Fruit fly (Drosophila melanogaster) whole organism, embryonic: ENCODE data around the gene dls.

Source experiments
- ATbp ChIP-seq: fragments of 200-800 bp; sonication (Bioruptor generic); optimal IDR thresholded peaks from 2 replicates; lab custom pipeline; 2017; ENCODE audit warnings: missing biosample characterization, mild to moderate bottlenecking, missing genetic modification characterization, missing genetic modification reagents
- B-H1 ChIP-seq: fragments of 200-800 bp; sonication (Bioruptor generic); IDR thresholded peaks from 3 replicates; pipeline ENCODE4 v1.3.6; 2022; ENCODE audit warnings: missing biosample characterization, missing genetic modification characterization
- CG10147 ChIP-seq: fragments of 200-800 bp; sonication (Bioruptor generic); optimal IDR thresholded peaks from 2 replicates; lab custom pipeline; 2019; ENCODE audit warnings: missing biosample characterization, mild to moderate bottlenecking, missing genetic modification characterization, moderate library complexity
- CG11085 ChIP-seq: fragments of 200-800 bp; sonication (Bioruptor generic); IDR thresholded peaks from 2 replicates; pipeline ENCODE4 v1.3.6; 2022; ENCODE audit warnings: missing biosample characterization, missing genetic modification characterization
- CG11504 ChIP-seq: fragments of 200-800 bp; sonication (Bioruptor generic); optimal IDR thresholded peaks from 3 replicates; lab custom pipeline; 2019; ENCODE audit warnings: missing biosample characterization, mild to moderate bottlenecking, missing genetic modification characterization, moderate library complexity
- CG14441 ChIP-seq: fragments of 200-800 bp; sonication (Bioruptor generic); IDR thresholded peaks from 2 replicates; pipeline ENCODE4 v1.3.6; 2022; ENCODE audit warnings: missing biosample characterization, missing genetic modification characterization
- CG14710 ChIP-seq: fragments of 200-800 bp; sonication (Bioruptor generic); optimal IDR thresholded peaks from 3 replicates; lab custom pipeline; 2019; ENCODE audit warnings: missing biosample characterization, mild to moderate bottlenecking, missing genetic modification characterization, moderate library complexity
- CG17361 ChIP-seq: fragments of 200-800 bp; sonication (Bioruptor generic); IDR thresholded peaks from 3 replicates; pipeline ENCODE4 v1.3.6; 2022; ENCODE audit warnings: missing biosample characterization, missing genetic modification characterization
- CG17612 ChIP-seq: fragments of 200-800 bp; sonication (Bioruptor generic); IDR thresholded peaks from 2 replicates; pipeline ENCODE4 v1.3.6; 2022; ENCODE audit warnings: missing biosample characterization, missing genetic modification characterization
- CG2202 ChIP-seq: fragments of 200-800 bp; sonication (Bioruptor generic); optimal IDR thresholded peaks from 2 replicates; lab custom pipeline; 2018; ENCODE audit warnings: missing biosample characterization, mild to moderate bottlenecking, missing genetic modification characterization
- CG2678 ChIP-seq: fragments of 200-800 bp; sonication (Bioruptor generic); optimal IDR thresholded peaks from 3 replicates; lab custom pipeline; 2019; ENCODE audit warnings: missing biosample characterization, mild to moderate bottlenecking, missing genetic modification characterization, moderate library complexity
- CG2889 ChIP-seq: fragments of 200-800 bp; sonication (Bioruptor generic); IDR thresholded peaks from 3 replicates; pipeline ENCODE4 v1.3.6; 2022; ENCODE audit warnings: missing biosample characterization, missing genetic modification characterization
- CG32767 ChIP-seq: fragments of 200-800 bp; sonication (Bioruptor generic); IDR thresholded peaks from 2 replicates; pipeline ENCODE4 v1.3.6; 2022; ENCODE audit warnings: missing biosample characterization, missing genetic modification characterization
- CG3726 ChIP-seq: fragments of 200-800 bp; sonication (Bioruptor generic); IDR thresholded peaks from 3 replicates; pipeline ENCODE4, ENCODE4 v1.3.6; 2022; ENCODE audit warnings: missing biosample characterization, missing genetic modification characterization
- CG4282 ChIP-seq: fragments of 200-800 bp; sonication (Bioruptor generic); optimal IDR thresholded peaks from 2 replicates; lab custom pipeline; 2016; ENCODE audit warnings: missing biosample characterization, missing genetic modification characterization
- CG6791 ChIP-seq: fragments of 200-800 bp; sonication (Bioruptor generic); IDR thresholded peaks from 3 replicates; pipeline ENCODE4 v1.3.6; 2022; ENCODE audit warnings: missing biosample characterization, missing genetic modification characterization; ENCODE audit not compliant: partially characterized antibody
- CG7271 ChIP-seq: fragments of 200-800 bp; sonication (Bioruptor generic); optimal IDR thresholded peaks from 2 replicates; lab custom pipeline; 2018; ENCODE audit warnings: missing biosample characterization, mild to moderate bottlenecking, missing genetic modification characterization, moderate library complexity
- CG7556 ChIP-seq: fragments of 200-800 bp; sonication (Bioruptor generic); optimal IDR thresholded peaks from 2 replicates; lab custom pipeline; 2017; ENCODE audit warnings: missing biosample characterization, mild to moderate bottlenecking, missing genetic modification characterization
- CG8765 ChIP-seq: fragments of 200-800 bp; sonication (Bioruptor generic); IDR thresholded peaks from 2 replicates; pipeline ENCODE4 v1.3.6; 2022; ENCODE audit warnings: missing biosample characterization, missing genetic modification characterization
- CrebB ChIP-seq: fragments of 200-800 bp; sonication (Bioruptor generic); optimal IDR thresholded peaks from 3 replicates; lab custom pipeline; 2018; ENCODE audit warnings: missing biosample characterization, mild to moderate bottlenecking, missing genetic modification characterization
- Dfd ChIP-seq, 2 experiments: fragments of >200 bp; optimal IDR thresholded peaks; 2 replicates each; lab custom pipeline; 2017; ENCODE audit warnings: missing biosample characterization in 2 of 2, missing genetic modification characterization in 2 of 2
- E2f2 ChIP-seq: fragments of 200-800 bp; sonication (Bioruptor generic); IDR thresholded peaks from 2 replicates; pipeline ENCODE4 v1.3.6; 2022; ENCODE audit warnings: missing biosample characterization, missing genetic modification characterization
- HLHmδ ChIP-seq: fragments of 200-800 bp; sonication (Bioruptor generic); optimal IDR thresholded peaks from 2 replicates; lab custom pipeline; 2018; ENCODE audit warnings: missing biosample characterization, mild to moderate bottlenecking, missing genetic modification characterization, moderate library complexity
- Hr51 ChIP-seq, 2 experiments: fragments of 200-800 bp; sonication (Bioruptor generic); optimal IDR thresholded peaks; 2 replicates in 1 of 2; 3 replicates in 1 of 2; lab custom pipeline; 2016 to 2018; ENCODE audit warnings: missing biosample characterization in 2 of 2, missing genetic modification characterization in 2 of 2, mild to moderate bottlenecking in 1 of 2, moderate library complexity in 1 of 2
- Jarid2 ChIP-seq: fragments of 200-800 bp; sonication (Bioruptor generic); optimal IDR thresholded peaks from 3 replicates; lab custom pipeline; 2017; ENCODE audit warnings: mild to moderate bottlenecking, missing biosample characterization, missing genetic modification reagents, missing genetic modification characterization
- Lhr ChIP-seq: fragments of 200-800 bp; sonication (Bioruptor generic); optimal IDR thresholded peaks from 3 replicates; lab custom pipeline; 2017; ENCODE audit warnings: mild to moderate bottlenecking, missing biosample characterization, missing genetic modification reagents, missing genetic modification characterization
- Lim3 ChIP-seq: fragments of 200-800 bp; sonication (Bioruptor generic); IDR thresholded peaks from 2 replicates; pipeline ENCODE4 v1.3.6; 2022; ENCODE audit warnings: missing biosample characterization, missing genetic modification characterization
- Mes4 ChIP-seq: fragments of 200-800 bp; sonication (Bioruptor generic); optimal IDR thresholded peaks from 2 replicates; lab custom pipeline; 2016; ENCODE audit warnings: missing biosample characterization, missing genetic modification characterization
- Mrtf ChIP-seq: fragments of 200-800 bp; sonication (Bioruptor generic); IDR thresholded peaks from 3 replicates; pipeline ENCODE4 v1.3.6; 2022; ENCODE audit warnings: missing biosample characterization, missing genetic modification characterization
- Myb ChIP-seq: fragments of 200-800 bp; sonication (Bioruptor generic); optimal IDR thresholded peaks from 2 replicates; lab custom pipeline; 2016; ENCODE audit warnings: missing biosample characterization, missing genetic modification characterization
- Nf-YB ChIP-seq: fragments of 200-800 bp; sonication (Bioruptor generic); optimal IDR thresholded peaks from 3 replicates; lab custom pipeline; 2019; ENCODE audit warnings: missing biosample characterization, mild to moderate bottlenecking, missing genetic modification characterization, moderate library complexity
- Nf-YC ChIP-seq: fragments of 200-800 bp; optimal IDR thresholded peaks from 3 replicates; lab custom pipeline; 2019; ENCODE audit warnings: missing biosample characterization, mild to moderate bottlenecking, missing genetic modification characterization, moderate library complexity
- Poxn ChIP-seq: fragments of 200-800 bp; sonication (Bioruptor generic); IDR thresholded peaks from 2 replicates; pipeline ENCODE4 v1.3.6; 2022; ENCODE audit warnings: missing biosample characterization, missing genetic modification characterization
- Ravus ChIP-seq: fragments of 200-800 bp; sonication (Bioruptor generic); IDR thresholded peaks from 2 replicates; pipeline ENCODE4 v1.3.6; 2022; ENCODE audit warnings: missing biosample characterization, missing genetic modification characterization
- Ssrp ChIP-seq: fragments of 200-800 bp; sonication (Bioruptor generic); optimal IDR thresholded peaks from 2 replicates; lab custom pipeline; 2018; ENCODE audit warnings: missing biosample characterization, mild to moderate bottlenecking, missing genetic modification characterization, moderate library complexity
- cwo ChIP-seq: fragments of 200-800 bp; sonication (Bioruptor generic); optimal IDR thresholded peaks from 3 replicates; lab custom pipeline; 2017; ENCODE audit warnings: missing biosample characterization, missing genetic modification characterization, mild to moderate bottlenecking, moderate library complexity, missing genetic modification reagents
- gce ChIP-seq: fragments of 200-800 bp; sonication (Bioruptor generic); IDR thresholded peaks from 3 replicates; pipeline ENCODE4 v1.3.6; 2022; ENCODE audit warnings: missing biosample characterization, missing genetic modification characterization
- gem ChIP-seq: fragments of 200-800 bp; sonication (Bioruptor generic); optimal IDR thresholded peaks from 2 replicates; lab custom pipeline; 2019; ENCODE audit warnings: missing biosample characterization, mild to moderate bottlenecking, missing genetic modification characterization, moderate library complexity
- grau ChIP-seq: fragments of 200-800 bp; optimal IDR thresholded peaks from 3 replicates; lab custom pipeline; 2019; ENCODE audit warnings: missing biosample characterization, mild to moderate bottlenecking, missing genetic modification characterization, moderate library complexity
- gt ChIP-seq: fragments of 200-800 bp; sonication (Bioruptor generic); IDR thresholded peaks from 2 replicates; pipeline ENCODE4 v1.3.6; 2022; ENCODE audit warnings: missing biosample characterization, missing genetic modification characterization
- ind ChIP-seq: fragments of 200-800 bp; sonication (Bioruptor generic); optimal IDR thresholded peaks from 3 replicates; lab custom pipeline; 2016; ENCODE audit warnings: missing biosample characterization, missing genetic modification characterization
- jigr1 ChIP-seq: fragments of 200-800 bp; sonication (Bioruptor generic); IDR thresholded peaks from 3 replicates; pipeline ENCODE4 v1.3.6; 2022; ENCODE audit warnings: missing biosample characterization, missing genetic modification characterization
- row ChIP-seq: fragments of 200-800 bp; sonication (Bioruptor generic); IDR thresholded peaks from 3 replicates; pipeline ENCODE4 v1.3.6; 2022; ENCODE audit warnings: missing biosample characterization, missing genetic modification characterization
- salm ChIP-seq: fragments of 200-800 bp; sonication (Bioruptor generic); optimal IDR thresholded peaks from 2 replicates; lab custom pipeline; 2018; ENCODE audit warnings: missing biosample characterization, mild to moderate bottlenecking, missing genetic modification characterization
- sd ChIP-seq: fragments of 200-800 bp; sonication (Bioruptor generic); optimal IDR thresholded peaks from 3 replicates; lab custom pipeline; 2018; ENCODE audit warnings: missing biosample characterization, mild to moderate bottlenecking, missing genetic modification characterization, moderate library complexity
- sens-2 ChIP-seq: fragments of 200-800 bp; sonication (Bioruptor generic); IDR thresholded peaks from 2 replicates; pipeline ENCODE4 v1.3.6; 2022; ENCODE audit warnings: missing biosample characterization, missing genetic modification characterization
- stwl ChIP-seq: fragments of 200-800 bp; sonication (Bioruptor generic); optimal IDR thresholded peaks from 3 replicates; lab custom pipeline; 2018; ENCODE audit warnings: missing biosample characterization, mild to moderate bottlenecking, missing genetic modification characterization, moderate library complexity
- toy ChIP-seq: fragments of 200-800 bp; sonication (Bioruptor generic); IDR thresholded peaks from 2 replicates; pipeline ENCODE4 v1.3.6; 2022; ENCODE audit warnings: missing biosample characterization, missing genetic modification characterization
- unc-4 ChIP-seq: fragments of 200-800 bp; sonication (Bioruptor generic); IDR thresholded peaks from 2 replicates; pipeline ENCODE4 v1.3.6; 2022; ENCODE audit warnings: missing biosample characterization, missing genetic modification characterization; ENCODE audit not compliant: partially characterized antibody

dls gene

DNA sequence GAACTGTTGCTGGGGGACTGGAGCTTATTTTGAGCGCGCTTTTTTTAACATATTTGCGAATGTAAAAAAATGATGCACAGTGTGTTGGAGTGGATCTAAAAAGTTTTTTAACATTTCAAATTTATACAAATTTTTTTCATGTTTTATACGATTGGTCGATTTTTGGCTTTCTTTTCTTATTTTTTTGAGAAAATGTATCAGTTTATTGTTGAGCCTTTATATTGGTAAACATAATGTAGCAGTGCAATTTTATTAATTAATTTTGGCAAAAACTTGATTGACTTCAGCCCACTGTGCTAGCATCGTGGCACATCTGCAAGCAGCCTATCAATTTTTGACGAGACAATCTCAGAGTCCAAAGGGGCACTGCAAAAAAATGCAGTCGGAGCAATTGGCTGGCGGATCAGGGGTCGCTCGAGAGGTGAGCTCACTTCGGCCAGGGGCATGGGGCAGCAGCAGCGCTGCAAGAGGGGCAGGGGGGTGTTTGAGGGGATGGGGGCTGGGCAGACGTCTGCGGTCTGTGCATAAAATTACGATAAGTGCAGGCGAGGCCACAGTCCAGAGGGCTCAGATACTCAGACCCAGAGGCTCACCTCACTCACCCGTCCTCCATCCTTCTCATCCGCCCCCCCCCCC is 25.4 kb upstream of the dls start (continued):
- no peak for TF ChIP-seq CG14441 (GFP tag; lab: Robert Waterston, UW)
- TF ChIP-seq sens-2: no peak
- no peak for TF ChIP-seq gt (GFP tag; lab: Robert Waterston, UW)
- TF ChIP-seq Lim3 (GFP tag; lab: Robert Waterston, UW): no peak

DNA sequence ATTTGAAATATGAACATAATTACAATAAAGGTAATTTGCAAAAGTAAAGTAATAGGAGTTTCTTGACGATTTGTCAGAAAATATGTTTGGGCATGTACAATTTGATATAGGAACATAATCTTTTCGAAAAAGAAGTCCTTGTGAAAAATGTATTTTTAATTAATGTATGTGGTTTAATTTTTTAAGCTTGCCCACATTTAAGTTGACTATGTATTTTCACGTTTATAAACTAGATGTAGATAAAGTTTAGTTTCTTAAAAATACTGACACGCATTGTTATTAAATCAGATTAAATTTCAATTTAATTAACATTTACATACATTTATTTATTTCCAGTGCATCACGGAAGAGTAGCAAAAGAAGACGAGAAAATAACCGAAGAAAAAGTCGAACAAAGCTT is 24.6 kb upstream of the dls start:
- TF ChIP-seq CG10147 (GFP tag; lab: Kevin White, UChicago) (no peak), cwo (GFP tag; lab: Kevin White, UChicago) (no peak), CG14710 (no peak), CG11085 (no peak), CG6791 (GFP tag; lab: Robert Waterston, UW) (no peak), Mes4 (GFP tag; lab: Kevin White, UChicago) (no peak), Nf-YB (GFP tag; lab: Kevin White, UChicago) (no peak), unc-4 (no peak), CG32767 (no peak), CG7556 (GFP tag; lab: Kevin White, UChicago) (peak; percentile 5), Lhr (GFP tag; lab: Kevin White, UChicago) (no peak), Dfd (GFP tag; optimal IDR thresholded peaks at IDR 0.05; lab: Kevin White, UChicago) (no peak), sd (tag; lab: Kevin White, UChicago) (no peak), jigr1 (GFP tag; lab: Robert Waterston, UW) (no peak), CG17612 (GFP tag; lab: Robert Waterston, UW) (no peak), Jarid2 (no peak), ind (GFP tag; lab: Kevin White, UChicago) (no peak), Nf-YC (tag; lab: Kevin White, UChicago) (no peak), ATbp (GFP tag; lab: Kevin White, UChicago) (no peak), CG3726 (GFP tag; lab: Robert Waterston, UW) (no peak), CG8765 (no peak), CG4282 (GFP tag; lab: Kevin White, UChicago) (no peak), CG2678 (peak; percentile 26), salm (tag; lab: Kevin White, UChicago) (no peak), CG7271 (tag; lab: Kevin White, UChicago) (no peak), CG2202 (tag; lab: Kevin White, UChicago) (no peak), CG2889 (GFP tag; lab: Robert Waterston, UW) (no peak), row (GFP tag; lab: Robert Waterston, UW) (no peak), gem (tag; lab: Kevin White, UChicago) (peak; percentile 36), Myb (no peak), stwl (tag; lab: Kevin White, UChicago) (no peak), HLHmδ (no peak), Ssrp (tag; lab: Kevin White, UChicago) (no peak), Ravus (GFP tag; lab: Robert Waterston, UW) (no peak), Mrtf (GFP tag; lab: Robert Waterston, UW) (no peak), B-H1 (no peak), Hr51 (GFP tag; optimal IDR thresholded peaks at IDR 0.05; lab: Kevin White, UChicago) (peak in 1 of 2 experiments; percentile 7), CG17361 (GFP tag; lab: Robert Waterston, UW) (no peak), CrebB (no peak), grau (peak; percentile 18), gce (GFP tag; lab: Robert Waterston, UW) (no peak), E2f2 (GFP tag; lab: Robert Waterston, UW) (no peak), Poxn (GFP tag; lab: Robert Waterston, UW) (no peak), CG11504 (tag; lab: Kevin White, UChicago) (peak; percentile 14), toy (GFP tag; lab: Robert Waterston, UW) (no peak)
